Fruit fly (Drosophila melanogaster) Kc167 (cell line): Measurements from ENCODE around the gene CG9330.

ENCODE experiments used
- Myc ChIP-seq: fragments of >200 bp; optimal IDR thresholded peaks from 2 replicates; lab custom pipeline; 2017; ENCODE audit warnings: missing external identifiers
- Sin3A ChIP-seq: fragments of >200 bp; optimal IDR thresholded peaks from 2 replicates; lab custom pipeline; 2018; ENCODE audit warnings: missing external identifiers
- h ChIP-seq: fragments of >200 bp; optimal IDR thresholded peaks from 3 replicates; lab custom pipeline; 2018; ENCODE audit warnings: missing external identifiers
- insv ChIP-seq: fragments of >200 bp; optimal IDR thresholded peaks from 3 replicates; lab custom pipeline; 2018; ENCODE audit warnings: missing external identifiers
- psq ChIP-seq: fragments of >200 bp; optimal IDR thresholded peaks from 2 replicates; lab custom pipeline; 2017; ENCODE audit warnings: missing external identifiers
- ttk ChIP-seq: sonication (Bioruptor generic); optimal IDR thresholded peaks from 2 replicates; lab custom pipeline; 2017; ENCODE audit warnings: missing external identifiers

Gene CG9330

dm6 chr3L:19632766-19633632 lies 46.9 kb downstream of the CG9330 start:
- no peak for TF ChIP-seq psq
- TF ChIP-seq insv (lab: Kevin White, UChicago) = no peak
- TF ChIP-seq ttk (lab: Kevin White, UChicago) = no peak
- no peak for TF ChIP-seq Sin3A (lab: Kevin White, UChicago)

- no peak for TF ChIP-seq ttk (lab: Kevin White, UChicago)
- no peak for TF ChIP-seq Sin3A (lab: Kevin White, UChicago)
- TF ChIP-seq h (lab: Kevin White, UChicago) = no peak
- TF ChIP-seq Myc = no peak
- TF ChIP-seq psq = no peak
- no peak for TF ChIP-seq insv (lab: Kevin White, UChicago)
Observed at dm6 chr3L:19634788-19635448, 48.9 kb downstream of the CG9330 start.

- TF ChIP-seq insv (lab: Kevin White, UChicago) = no peak
- no peak for TF ChIP-seq Myc
- TF ChIP-seq psq = no peak
- TF ChIP-seq ttk (lab: Kevin White, UChicago) = no peak
- TF ChIP-seq Sin3A (lab: Kevin White, UChicago) = no peak
- TF ChIP-seq h (lab: Kevin White, UChicago) = no peak
Observed at dm6 chr3L:19635478-19635996, 49.5 kb downstream of the CG9330 start, which contains the start of gene wnd. wnd (minus strand) TSS chr3L:19635783.

- TF ChIP-seq ttk (lab: Kevin White, UChicago) (no peak), insv (lab: Kevin White, UChicago) (no peak), psq (no peak), Myc (no peak), h (lab: Kevin White, UChicago) (no peak), Sin3A (lab: Kevin White, UChicago) (no peak)
Observed at dm6 chr3L:19636821-19637460, 50.9 kb downstream of the CG9330 start.
